Worm (Caenorhabditis elegans) whole organism, L4 larva: ENCODE data around the gene ZK757.2.

Experiments used
- D1046.2 ChIP-seq: fragments of 200-800 bp; sonication (Bioruptor generic); IDR thresholded peaks from 2 replicates; pipeline ENCODE4 v1.3.6; 2022; ENCODE audit warnings: missing genetic modification characterization, missing compliant biosample characterization
- F26F4.8 ChIP-seq: fragments of 200-800 bp; sonication (Bioruptor generic); conservative IDR thresholded peaks from 2 replicates; pipeline ENCODE4 v1.3.6; 2022; ENCODE audit warnings: missing genetic modification characterization, missing compliant biosample characterization
- F49E8.2 ChIP-seq: sonication (generic microtip); optimal IDR thresholded peaks from 2 replicates; lab custom pipeline; 2016; ENCODE audit warnings: missing compliant biosample characterization, mild to moderate bottlenecking, missing genetic modification characterization, borderline replicate concordance
- T26A8.4 ChIP-seq: fragments of 200-800 bp; sonication (Bioruptor generic); IDR thresholded peaks from 2 replicates; pipeline ENCODE4 v1.3.6; 2022; ENCODE audit warnings: missing genetic modification characterization, missing compliant biosample characterization
- Y48G9A.11 ChIP-seq: fragments of 200-800 bp; sonication (Bioruptor generic); IDR thresholded peaks from 2 replicates; pipeline ENCODE4 v1.3.6; 2022; ENCODE audit warnings: missing genetic modification reagents, missing genetic modification characterization, missing compliant biosample characterization
- Y75B8A.6 ChIP-seq: fragments of 200-800 bp; sonication (Bioruptor generic); IDR thresholded peaks from 2 replicates; pipeline ENCODE4 v1.3.6; 2022; ENCODE audit warnings: missing genetic modification reagents, missing genetic modification characterization, missing compliant biosample characterization
- aha-1 ChIP-seq: fragments of 150-350 bp; peaks from one replicate; lab custom pipeline; 2014; ENCODE audit warnings: missing biosample characterization, missing genetic modification characterization
- ceh-28 ChIP-seq: fragments of 150-350 bp; optimal IDR thresholded peaks from 2 replicates; lab custom pipeline; 2014; ENCODE audit warnings: missing biosample characterization, missing genetic modification reagents, missing genetic modification characterization
- ceh-44 ChIP-seq: fragments of 200-800 bp; sonication (Bioruptor generic); IDR thresholded peaks from 2 replicates; pipeline ENCODE4 v1.3.6; 2022; ENCODE audit warnings: missing genetic modification reagents, missing genetic modification characterization, missing compliant biosample characterization
- ceh-82 ChIP-seq: sonication (generic microtip); optimal IDR thresholded peaks from 2 replicates; lab custom pipeline; 2017; ENCODE audit warnings: missing biosample characterization, missing genetic modification characterization
- ces-1 ChIP-seq: fragments of 150-350 bp; sonication (generic microtip); optimal IDR thresholded peaks from 4 replicates; lab custom pipeline; 2014; ENCODE audit warnings: missing biosample characterization, missing genetic modification reagents, missing genetic modification characterization
- ctbp-1 ChIP-seq: fragments of 200-800 bp; sonication (Bioruptor generic); IDR thresholded peaks from 2 replicates; pipeline ENCODE4 v1.3.6; 2022; ENCODE audit warnings: missing genetic modification reagents, missing genetic modification characterization, missing compliant biosample characterization
- daf-12 ChIP-seq: fragments of 150-350 bp; optimal IDR thresholded peaks from 2 replicates; lab custom pipeline; 2014; ENCODE audit warnings: missing biosample characterization, missing genetic modification reagents, missing genetic modification characterization
- daf-19 ChIP-seq: fragments of 200-800 bp; sonication (Bioruptor generic); conservative IDR thresholded peaks from 2 replicates; pipeline ENCODE4 v1.3.6; 2022; ENCODE audit warnings: missing genetic modification characterization, missing compliant biosample characterization
- daf-8 ChIP-seq: fragments of 200-800 bp; sonication (Bioruptor generic); IDR thresholded peaks from 2 replicates; pipeline ENCODE4 v1.3.6; 2022; ENCODE audit warnings: missing genetic modification characterization, missing compliant biosample characterization
- dmd-6 ChIP-seq: fragments of 200-800 bp; sonication (Bioruptor generic); IDR thresholded peaks from 2 replicates; pipeline ENCODE4 v1.3.6; 2022; ENCODE audit warnings: missing genetic modification reagents, missing genetic modification characterization, missing compliant biosample characterization
- dmd-8 ChIP-seq: fragments of 200-800 bp; sonication (Bioruptor generic); IDR thresholded peaks from 2 replicates; pipeline ENCODE4 v1.3.6; 2022; ENCODE audit warnings: missing genetic modification characterization, missing compliant biosample characterization
- duxl-1 ChIP-seq: sonication (generic microtip); optimal IDR thresholded peaks from 2 replicates; lab custom pipeline; 2016; ENCODE audit warnings: mild to moderate bottlenecking, missing genetic modification characterization, moderate library complexity, missing compliant biosample characterization; ENCODE audit not compliant: poor library complexity
- fkh-10 ChIP-seq: fragments of 150-350 bp; optimal IDR thresholded peaks from 2 replicates; lab custom pipeline; 2014; ENCODE audit warnings: missing biosample characterization, missing genetic modification reagents, missing genetic modification characterization
- jun-1 ChIP-seq: fragments of 150-350 bp; optimal IDR thresholded peaks from 2 replicates; lab custom pipeline; 2014; ENCODE audit warnings: missing biosample characterization, missing genetic modification reagents, missing genetic modification characterization
- lim-7 ChIP-seq: fragments of 200-800 bp; sonication (Bioruptor generic); IDR thresholded peaks from 2 replicates; pipeline ENCODE4 v1.3.6; 2022; ENCODE audit warnings: missing genetic modification characterization, missing compliant biosample characterization
- lin-13 ChIP-seq: fragments of 150-350 bp; optimal IDR thresholded peaks from 2 replicates; lab custom pipeline; 2014; ENCODE audit warnings: missing biosample characterization, missing genetic modification reagents, missing genetic modification characterization
- lin-15B ChIP-seq: fragments of 150-350 bp; sonication (generic microtip); optimal IDR thresholded peaks from 3 replicates; lab custom pipeline; 2014; ENCODE audit warnings: missing biosample characterization, missing genetic modification characterization
- lin-39 ChIP-seq: fragments of 150-350 bp; optimal IDR thresholded peaks from 2 replicates; lab custom pipeline; 2014; ENCODE audit warnings: missing biosample characterization, missing genetic modification reagents, missing genetic modification characterization
- mes-2 ChIP-seq: sonication (generic microtip); optimal IDR thresholded peaks from 2 replicates; lab custom pipeline; 2016; ENCODE audit warnings: missing genotype, mild to moderate bottlenecking, missing genetic modification characterization, missing compliant biosample characterization; ENCODE audit not compliant: poor library complexity, severe bottlenecking
- nhr-11 ChIP-seq: fragments of 150-350 bp; optimal IDR thresholded peaks from 2 replicates; lab custom pipeline; 2014; ENCODE audit warnings: missing biosample characterization, missing genetic modification characterization
- nhr-237 ChIP-seq: sonication (generic microtip); optimal IDR thresholded peaks from 2 replicates; lab custom pipeline; 2017; ENCODE audit warnings: missing biosample characterization, missing genetic modification characterization
- nhr-28 ChIP-seq: fragments of 150-350 bp; optimal IDR thresholded peaks from 2 replicates; lab custom pipeline; 2014; ENCODE audit warnings: missing biosample characterization, missing genetic modification characterization
- nhr-77 ChIP-seq: fragments of 150-350 bp; optimal IDR thresholded peaks from 2 replicates; lab custom pipeline; 2014; ENCODE audit warnings: missing biosample characterization, missing genetic modification characterization
- pha-4 ChIP-seq, 2 experiments: fragments of 150-350 bp in 1 of 2; fragments of 200-800 bp in 1 of 2; sonication (Bioruptor generic) in 1 of 2; IDR thresholded peaks in 1 of 2; optimal IDR thresholded peaks in 1 of 2; 2 replicates each; pipeline versions ENCODE4 v1.3.6 to Lab custom; 2014 to 2022; ENCODE audit warnings: missing genetic modification characterization in 2 of 2, missing genetic modification reagents in 2 of 2, missing biosample characterization in 1 of 2, missing compliant biosample characterization in 1 of 2
- snpc-4 ChIP-seq: fragments of 150-350 bp; optimal IDR thresholded peaks from 2 replicates; lab custom pipeline; 2014; ENCODE audit warnings: missing biosample characterization, missing genetic modification characterization
- tag-97 ChIP-seq: fragments of 200-800 bp; sonication (Bioruptor generic); IDR thresholded peaks from 2 replicates; pipeline ENCODE4 v1.3.6; 2022; ENCODE audit warnings: missing genetic modification characterization, missing compliant biosample characterization
- unc-62 ChIP-seq, 3 experiments: fragments of 150-350 bp in 1 of 3; sonication (generic microtip); optimal IDR thresholded peaks in 2 of 3; peaks in 1 of 3; 1 replicate in 1 of 3; 2 replicates in 2 of 3; lab custom pipeline; 2014 to 2017; ENCODE audit warnings: missing biosample characterization in 3 of 3, missing genetic modification characterization in 3 of 3, missing genetic modification reagents in 3 of 3, missing genotype in 1 of 3
- zip-11 ChIP-seq: fragments of 200-800 bp; sonication (Bioruptor generic); IDR thresholded peaks from 2 replicates; pipeline ENCODE4 v1.3.6; 2022; ENCODE audit warnings: missing genetic modification characterization, missing compliant biosample characterization

ZK757.2 gene

ce11 chrIII:9886323-9886722 is 7.6 kb upstream of the ZK757.2 start:
- peak in 1 of 2 experiments; percentile 31 for TF ChIP-seq unc-62 (GFP tag; optimal IDR thresholded peaks at IDR 0.05 in 1 of 2; lab: Kevin White, UChicago)
- no peak for TF ChIP-seq unc-62 (tag; optimal IDR thresholded peaks at IDR 0.05; lab: Kevin White, UChicago)
- TF ChIP-seq ctbp-1 (GFP tag; lab: Robert Waterston, UW) = no peak
- TF ChIP-seq aha-1 (tag; lab: Kevin White, UChicago) = peak; percentile 94

- TF ChIP-seq nhr-11 (tag; lab: Kevin White, UChicago) (peak; percentile 6), zip-11 (GFP tag; lab: Robert Waterston, UW) (no peak)
Observed at ce11 chrIII:9885609-9886008, 6.9 kb upstream of the ZK757.2 start.

- TF ChIP-seq lin-13 (GFP tag; lab: Kevin White, UChicago) = no peak
- TF ChIP-seq F26F4.8 = no peak
- no peak for TF ChIP-seq D1046.2 (GFP tag; lab: Robert Waterston, UW)
- no peak for TF ChIP-seq snpc-4
- TF ChIP-seq nhr-237 (tag; lab: Kevin White, UChicago) = no peak
Observed at ce11 chrIII:9876951-9877350, 1.8 kb downstream of the ZK757.2 start, which contains the start of gene ZK757.10. ZK757.10 (plus strand) TSS chrIII:9877251.

- TF ChIP-seq Y75B8A.6 (GFP tag; lab: Robert Waterston, UW) = no peak
- no peak for TF ChIP-seq ceh-44 (GFP tag; lab: Robert Waterston, UW)
- no peak for TF ChIP-seq dmd-6 (GFP tag; lab: Robert Waterston, UW)
- TF ChIP-seq T26A8.4 (GFP tag; lab: Robert Waterston, UW) = no peak
- no peak for TF ChIP-seq lin-15B (tag; lab: Kevin White, UChicago)
- TF ChIP-seq Y48G9A.11 = no peak
- TF ChIP-seq nhr-77 (tag; lab: Kevin White, UChicago) = no peak
- TF ChIP-seq zip-11 (GFP tag; lab: Robert Waterston, UW) = no peak
- TF ChIP-seq aha-1 (tag; lab: Kevin White, UChicago) = no peak
- no peak for TF ChIP-seq F49E8.2 (tag; lab: Kevin White, UChicago)
- TF ChIP-seq dmd-8 (GFP tag; lab: Robert Waterston, UW) = no peak
- no peak for TF ChIP-seq ceh-82 (tag; lab: Kevin White, UChicago)
- no peak for TF ChIP-seq mes-2 (tag; lab: Kevin White, UChicago)
- no peak for TF ChIP-seq ceh-28
- no peak for TF ChIP-seq jun-1 (tag; lab: Kevin White, UChicago)
- no peak for TF ChIP-seq daf-12 (tag; lab: Kevin White, UChicago)
- TF ChIP-seq lim-7 (GFP tag; lab: Robert Waterston, UW) = no peak
- no peak for TF ChIP-seq daf-19
Observed at ce11 chrIII:9874515-9874914, 4.2 kb downstream of the ZK757.2 start.

ce11 chrIII:9871032-9871431 is 7.7 kb downstream of the ZK757.2 start, which contains the start of gene ZK757.1:
ZK757.1 (minus strand) TSS chrIII:9871132.
- TF ChIP-seq fkh-10 (GFP tag; lab: Kevin White, UChicago) (no peak), pha-4 (GFP tag; IDR thresholded peaks at IDR 0.05; lab: Robert Waterston, UW) (no peak), pha-4 (tag; optimal IDR thresholded peaks at IDR 0.05; lab: Kevin White, UChicago) (no peak), duxl-1 (tag; lab: Kevin White, UChicago) (no peak), tag-97 (no peak), F26F4.8 (no peak), daf-8 (GFP tag; lab: Robert Waterston, UW) (no peak), lin-39 (no peak), nhr-28 (no peak), ces-1 (no peak), T26A8.4 (GFP tag; lab: Robert Waterston, UW) (no peak)
